Fruit fly (Drosophila melanogaster) whole organism, embryonic: ENCODE data around the gene e.
A peak's percentile ranks its signal among the peaks of the same experiment; 100 is the strongest.

Experiments
- ATbp ChIP-seq: fragments of 200-800 bp; sonication (Bioruptor generic); optimal IDR thresholded peaks from 2 replicates; lab custom pipeline; 2017; ENCODE audit warnings: missing biosample characterization, mild to moderate bottlenecking, missing genetic modification characterization, missing genetic modification reagents
- Adf1 ChIP-seq: fragments of 200-800 bp; sonication (Bioruptor generic); IDR thresholded peaks from 2 replicates; pipeline ENCODE4 v1.3.6; 2022; ENCODE audit warnings: missing biosample characterization, missing genetic modification characterization
- Atf-2 ChIP-seq: fragments of 200-800 bp; sonication (Bioruptor generic); optimal IDR thresholded peaks from 2 replicates; lab custom pipeline; 2016; ENCODE audit warnings: missing biosample characterization, missing genetic modification characterization
- B-H1 ChIP-seq: fragments of 200-800 bp; sonication (Bioruptor generic); IDR thresholded peaks from 3 replicates; pipeline ENCODE4 v1.3.6; 2022; ENCODE audit warnings: missing biosample characterization, missing genetic modification characterization
- CG10366 ChIP-seq: fragments of 200-800 bp; sonication (Bioruptor generic); IDR thresholded peaks from 2 replicates; pipeline ENCODE4 v1.3.6; 2022; ENCODE audit warnings: missing biosample characterization, missing genetic modification characterization
- CG10959 ChIP-seq: fragments of 200-800 bp; sonication (Bioruptor generic); IDR thresholded peaks from 2 replicates; pipeline ENCODE4 v1.3.6; 2022; ENCODE audit warnings: missing biosample characterization, missing genetic modification characterization
- CG11085 ChIP-seq: fragments of 200-800 bp; sonication (Bioruptor generic); IDR thresholded peaks from 2 replicates; pipeline ENCODE4 v1.3.6; 2022; ENCODE audit warnings: missing biosample characterization, missing genetic modification characterization
- CG12071 ChIP-seq: fragments of 200-800 bp; sonication (Bioruptor generic); optimal IDR thresholded peaks from 3 replicates; lab custom pipeline; 2018; ENCODE audit warnings: missing biosample characterization, mild to moderate bottlenecking, missing genetic modification characterization
- CG12104 ChIP-seq: fragments of 200-800 bp; sonication (Bioruptor generic); optimal IDR thresholded peaks from 3 replicates; lab custom pipeline; 2016; ENCODE audit warnings: missing biosample characterization, missing genetic modification characterization
- CG12391 ChIP-seq: fragments of 200-800 bp; sonication (Bioruptor generic); optimal IDR thresholded peaks from 3 replicates; lab custom pipeline; 2018; ENCODE audit warnings: missing biosample characterization, mild to moderate bottlenecking, missing genetic modification characterization, moderate library complexity
- CG12769 ChIP-seq: fragments of 200-800 bp; sonication (Bioruptor generic); optimal IDR thresholded peaks from 2 replicates; lab custom pipeline; 2019; ENCODE audit warnings: missing biosample characterization, mild to moderate bottlenecking, missing genetic modification characterization, moderate library complexity
- CG13624 ChIP-seq: fragments of 200-800 bp; sonication (Bioruptor generic); optimal IDR thresholded peaks from 2 replicates; lab custom pipeline; 2016; ENCODE audit warnings: missing biosample characterization, missing genetic modification characterization
- CG14441 ChIP-seq: fragments of 200-800 bp; sonication (Bioruptor generic); IDR thresholded peaks from 2 replicates; pipeline ENCODE4 v1.3.6; 2022; ENCODE audit warnings: missing biosample characterization, missing genetic modification characterization
- CG14710 ChIP-seq: fragments of 200-800 bp; sonication (Bioruptor generic); optimal IDR thresholded peaks from 3 replicates; lab custom pipeline; 2019; ENCODE audit warnings: missing biosample characterization, mild to moderate bottlenecking, missing genetic modification characterization, moderate library complexity
- CG17328 ChIP-seq: fragments of 200-800 bp; sonication (Bioruptor generic); IDR thresholded peaks from 2 replicates; pipeline ENCODE4 v1.3.6; 2022; ENCODE audit warnings: missing biosample characterization, missing genetic modification characterization
- CG2712 ChIP-seq: fragments of 200-800 bp; optimal IDR thresholded peaks from 3 replicates; lab custom pipeline; 2019; ENCODE audit warnings: missing biosample characterization, mild to moderate bottlenecking, missing genetic modification characterization, moderate library complexity
- CG31441 ChIP-seq: fragments of 200-800 bp; sonication (Bioruptor generic); IDR thresholded peaks from 2 replicates; pipeline ENCODE4 v1.3.6; 2022; ENCODE audit warnings: missing biosample characterization, missing genetic modification characterization
- CG3726 ChIP-seq: fragments of 200-800 bp; sonication (Bioruptor generic); IDR thresholded peaks from 3 replicates; pipeline ENCODE4, ENCODE4 v1.3.6; 2022; ENCODE audit warnings: missing biosample characterization, missing genetic modification characterization
- CG3847 ChIP-seq: fragments of 200-800 bp; sonication (Bioruptor generic); IDR thresholded peaks from 2 replicates; pipeline ENCODE4 v1.3.6; 2022; ENCODE audit warnings: missing biosample characterization, missing genetic modification characterization
- CG4282 ChIP-seq: fragments of 200-800 bp; sonication (Bioruptor generic); optimal IDR thresholded peaks from 2 replicates; lab custom pipeline; 2016; ENCODE audit warnings: missing biosample characterization, missing genetic modification characterization
- CG4820 ChIP-seq: fragments of 200-800 bp; sonication (Bioruptor generic); optimal IDR thresholded peaks from 3 replicates; lab custom pipeline; 2016; ENCODE audit warnings: missing biosample characterization, missing genetic modification characterization
- CG6791 ChIP-seq: fragments of 200-800 bp; sonication (Bioruptor generic); IDR thresholded peaks from 3 replicates; pipeline ENCODE4 v1.3.6; 2022; ENCODE audit warnings: missing biosample characterization, missing genetic modification characterization; ENCODE audit not compliant: partially characterized antibody
- CG6813 ChIP-seq: fragments of 200-800 bp; sonication (Bioruptor generic); optimal IDR thresholded peaks from 2 replicates; lab custom pipeline; 2017; ENCODE audit warnings: missing biosample characterization, missing genetic modification characterization, mild to moderate bottlenecking, moderate library complexity, missing genetic modification reagents
- CG7963 ChIP-seq: fragments of 200-800 bp; sonication (Bioruptor generic); IDR thresholded peaks from 3 replicates; pipeline ENCODE4 v1.3.6; 2022; ENCODE audit warnings: missing biosample characterization, missing genetic modification characterization; ENCODE audit not compliant: partially characterized antibody
- CG7987 ChIP-seq: fragments of 200-800 bp; sonication (Bioruptor generic); optimal IDR thresholded peaks from 2 replicates; lab custom pipeline; 2018; ENCODE audit warnings: missing biosample characterization, mild to moderate bottlenecking, missing genetic modification characterization, moderate library complexity
- CG8388 ChIP-seq: fragments of 200-800 bp; sonication (Bioruptor generic); optimal IDR thresholded peaks from 2 replicates; lab custom pipeline; 2019; ENCODE audit warnings: missing biosample characterization, mild to moderate bottlenecking, missing genetic modification characterization, moderate library complexity
- CG9215 ChIP-seq: fragments of 200-800 bp; sonication (Bioruptor generic); IDR thresholded peaks from 2 replicates; pipeline ENCODE4 v1.3.6; 2022; ENCODE audit warnings: missing biosample characterization, missing genetic modification characterization
- CG9727 ChIP-seq: fragments of 200-800 bp; sonication (Bioruptor generic); optimal IDR thresholded peaks from 3 replicates; lab custom pipeline; 2017; ENCODE audit warnings: missing biosample characterization, mild to moderate bottlenecking, missing genetic modification characterization
- CG9932 ChIP-seq: fragments of 200-800 bp; sonication (Bioruptor generic); IDR thresholded peaks from 2 replicates; pipeline ENCODE4 v1.3.6; 2022; ENCODE audit warnings: missing biosample characterization, missing genetic modification characterization
- Dfd ChIP-seq, 2 experiments: fragments of >200 bp; optimal IDR thresholded peaks; 2 replicates each; lab custom pipeline; 2017; ENCODE audit warnings: missing biosample characterization in 2 of 2, missing genetic modification characterization in 2 of 2
- ERR ChIP-seq: fragments of 200-800 bp; sonication (Bioruptor generic); optimal IDR thresholded peaks from 2 replicates; lab custom pipeline; 2016; ENCODE audit warnings: missing biosample characterization, missing genetic modification characterization
- H2.0 ChIP-seq: fragments of 200-800 bp; sonication (Bioruptor generic); IDR thresholded peaks from 2 replicates; pipeline ENCODE4 v1.3.6; 2022; ENCODE audit warnings: missing biosample characterization, missing genetic modification characterization
- Hr51 ChIP-seq, 2 experiments: fragments of 200-800 bp; sonication (Bioruptor generic); optimal IDR thresholded peaks; 2 replicates in 1 of 2; 3 replicates in 1 of 2; lab custom pipeline; 2016 to 2018; ENCODE audit warnings: missing biosample characterization in 2 of 2, missing genetic modification characterization in 2 of 2, mild to moderate bottlenecking in 1 of 2, moderate library complexity in 1 of 2
- Hr78 ChIP-seq, 2 experiments: fragments of 200-800 bp in 1 of 2; fragments of >200 bp in 1 of 2; sonication (Bioruptor generic) in 1 of 2; optimal IDR thresholded peaks; 2 replicates each; lab custom pipeline; 2017 to 2019; ENCODE audit warnings: missing biosample characterization in 2 of 2, missing genetic modification characterization in 2 of 2, mild to moderate bottlenecking in 1 of 2, moderate library complexity in 1 of 2
- NFAT ChIP-seq: fragments of 200-800 bp; sonication (Bioruptor generic); IDR thresholded peaks from 2 replicates; pipeline ENCODE4 v1.3.6; 2022; ENCODE audit warnings: missing biosample characterization, missing genetic modification characterization
- NfI ChIP-seq: fragments of 200-800 bp; sonication (Bioruptor generic); optimal IDR thresholded peaks from 3 replicates; lab custom pipeline; 2018; ENCODE audit warnings: missing biosample characterization, mild to moderate bottlenecking, missing genetic modification characterization, moderate library complexity
- Rfx ChIP-seq: fragments of 200-800 bp; sonication (Bioruptor generic); IDR thresholded peaks from 2 replicates; pipeline ENCODE4 v1.3.6; 2022; ENCODE audit warnings: missing biosample characterization, missing genetic modification characterization
- Rx ChIP-seq: fragments of 200-800 bp; sonication (Bioruptor generic); IDR thresholded peaks from 2 replicates; pipeline ENCODE4 v1.3.6; 2022; ENCODE audit warnings: missing biosample characterization, missing genetic modification characterization
- dmrt11E ChIP-seq: fragments of 200-800 bp; sonication (Bioruptor generic); optimal IDR thresholded peaks from 3 replicates; lab custom pipeline; 2018; ENCODE audit warnings: missing biosample characterization, mild to moderate bottlenecking, missing genetic modification characterization, moderate library complexity
- fd3F ChIP-seq: fragments of 200-800 bp; sonication (Bioruptor generic); optimal IDR thresholded peaks from 2 replicates; lab custom pipeline; 2018; ENCODE audit warnings: missing biosample characterization, mild to moderate bottlenecking, missing genetic modification characterization, moderate library complexity
- hth ChIP-seq: fragments of >200 bp; optimal IDR thresholded peaks from 2 replicates; lab custom pipeline; 2017; ENCODE audit warnings: inconsistent platforms
- jigr1 ChIP-seq: fragments of 200-800 bp; sonication (Bioruptor generic); IDR thresholded peaks from 3 replicates; pipeline ENCODE4 v1.3.6; 2022; ENCODE audit warnings: missing biosample characterization, missing genetic modification characterization
- klu ChIP-seq: fragments of 200-800 bp; sonication (Bioruptor generic); IDR thresholded peaks from 2 replicates; pipeline ENCODE4 v1.3.6; 2022; ENCODE audit warnings: missing biosample characterization, missing genetic modification characterization
- knrl ChIP-seq: fragments of 200-800 bp; sonication (Bioruptor generic); IDR thresholded peaks from 3 replicates; pipeline ENCODE4 v1.3.6; 2022; ENCODE audit warnings: missing biosample characterization, missing genetic modification characterization; ENCODE audit not compliant: partially characterized antibody
- ranshi ChIP-seq: fragments of 200-800 bp; sonication (Bioruptor generic); IDR thresholded peaks from 2 replicates; pipeline ENCODE4 v1.3.6; 2022; ENCODE audit warnings: missing biosample characterization, missing genetic modification characterization
- sd ChIP-seq: fragments of 200-800 bp; sonication (Bioruptor generic); optimal IDR thresholded peaks from 3 replicates; lab custom pipeline; 2018; ENCODE audit warnings: missing biosample characterization, mild to moderate bottlenecking, missing genetic modification characterization, moderate library complexity
- sens ChIP-seq: fragments of 200-800 bp; sonication (Bioruptor generic); peaks from one replicate; lab custom pipeline; 2016; ENCODE audit warnings: missing biosample characterization, missing genetic modification characterization
- usp ChIP-seq: fragments of >200 bp; optimal IDR thresholded peaks from 2 replicates; lab custom pipeline; 2017; ENCODE audit warnings: missing biosample characterization, missing genetic modification characterization
- wek ChIP-seq: fragments of 200-800 bp; sonication (Bioruptor generic); optimal IDR thresholded peaks from 3 replicates; lab custom pipeline; 2018; ENCODE audit warnings: missing biosample characterization, mild to moderate bottlenecking, missing genetic modification characterization, moderate library complexity
- zen2 ChIP-seq: fragments of 200-800 bp; sonication (Bioruptor generic); IDR thresholded peaks from 3 replicates; pipeline ENCODE4 v1.3.6; 2022; ENCODE audit warnings: missing biosample characterization, missing genetic modification characterization; ENCODE audit not compliant: partially characterized antibody

Gene e

DNA sequence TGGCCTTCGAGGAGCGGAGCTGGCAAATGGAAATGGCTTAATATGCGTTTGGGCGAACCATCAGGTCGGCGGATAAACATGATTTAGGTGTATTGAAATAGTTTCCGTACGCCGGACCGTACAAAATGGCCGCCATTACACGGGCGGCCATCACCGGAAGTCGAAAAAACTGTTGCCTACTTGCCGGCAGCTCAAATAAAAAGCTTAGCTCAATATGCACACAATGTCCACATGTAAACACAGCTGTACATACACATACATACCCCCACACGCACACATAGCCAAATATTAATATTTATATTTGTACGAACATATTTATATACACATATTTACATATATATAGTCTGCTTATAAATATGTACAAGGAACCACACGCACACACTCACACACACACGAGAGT, 26.2 kb upstream of the e start (continued):
- TF ChIP-seq CG12391 (peak; percentile 35), CG7987 (peak; percentile 48), Hr51 (GFP tag; optimal IDR thresholded peaks at IDR 0.05; lab: Kevin White, UChicago) (peak in 1 of 2 experiments; percentile 19), CG10366 (GFP tag; lab: Robert Waterston, UW) (no peak), sd (tag; lab: Kevin White, UChicago) (no peak), CG2712 (tag; lab: Kevin White, UChicago) (peak; percentile 4), Atf-2 (no peak), wek (GFP tag; lab: Kevin White, UChicago) (peak; percentile 35), CG6791 (no peak), klu (GFP tag; lab: Robert Waterston, UW) (no peak), CG17328 (GFP tag; lab: Robert Waterston, UW) (0 out of 2 replicates have a peak, but pooled peaks have one; percentile 44), CG7963 (GFP tag; lab: Robert Waterston, UW) (no peak), Adf1 (GFP tag; lab: Robert Waterston, UW) (no peak), CG9932 (no peak), knrl (GFP tag; lab: Robert Waterston, UW) (no peak), CG8388 (GFP tag; lab: Kevin White, UChicago) (peak; percentile 35), CG6813 (GFP tag; lab: Kevin White, UChicago) (peak; percentile 35), CG3847 (GFP tag; lab: Robert Waterston, UW) (no peak; the same call in 1 of the 2 replicates), ranshi (GFP tag; lab: Robert Waterston, UW) (peak; percentile 57; the same call in 1 of the 2 replicates), usp (GFP tag; lab: Kevin White, UChicago) (no peak), CG4282 (GFP tag; lab: Kevin White, UChicago) (no peak), CG31441 (0 out of 2 replicates have a peak, but pooled peaks have one; percentile 11), CG14710 (tag; lab: Kevin White, UChicago) (peak; percentile 12), CG13624 (GFP tag; lab: Kevin White, UChicago) (no peak), CG14441 (GFP tag; lab: Robert Waterston, UW) (peak; percentile 54; the same call in 1 of the 2 replicates), NFAT (GFP tag; lab: Robert Waterston, UW) (0 out of 2 replicates have a peak, but pooled peaks have one; percentile 27), B-H1 (GFP tag; lab: Robert Waterston, UW) (peak; percentile 25; the same call in 1 of the 3 replicates), Rfx (GFP tag; lab: Robert Waterston, UW) (peak; percentile 58; the same call in 1 of the 2 replicates), CG3726 (GFP tag; lab: Robert Waterston, UW) (0 out of 3 replicates have a peak, but pooled peaks have one; percentile 34), Hr78 (GFP tag; optimal IDR thresholded peaks at IDR 0.05; lab: Kevin White, UChicago) (no peak), fd3F (GFP tag; lab: Kevin White, UChicago) (peak; percentile 22), ERR (GFP tag; lab: Kevin White, UChicago) (no peak), CG12769 (no peak), CG4820 (no peak), dmrt11E (peak; percentile 9), hth (lab: Kevin White, UChicago) (no peak), NfI (GFP tag; lab: Kevin White, UChicago) (peak; percentile 61), CG10959 (GFP tag; lab: Robert Waterston, UW) (peak; percentile 28; the same call in 1 of the 2 replicates), Rx (GFP tag; lab: Robert Waterston, UW) (0 out of 2 replicates have a peak, but pooled peaks have one; percentile 26), zen2 (GFP tag; lab: Robert Waterston, UW) (no peak), CG12071 (GFP tag; lab: Kevin White, UChicago) (peak; percentile 7), ATbp (peak; percentile 56), CG9727 (GFP tag; lab: Kevin White, UChicago) (peak; percentile 44), Dfd (GFP tag; optimal IDR thresholded peaks at IDR 0.05; lab: Kevin White, UChicago) (no peak), CG11085 (peak; percentile 30; the same call in 1 of the 2 replicates), sens (GFP tag; lab: Kevin White, UChicago) (peak; percentile 78), CG12104 (no peak), jigr1 (GFP tag; lab: Robert Waterston, UW) (no peak), H2.0 (GFP tag; lab: Robert Waterston, UW) (peak; percentile 33; the same call in 1 of the 2 replicates), CG9215 (no peak)
